Worm (Caenorhabditis elegans): ENCODE results near the gene srh-78.

Gene srh-78

DNA sequence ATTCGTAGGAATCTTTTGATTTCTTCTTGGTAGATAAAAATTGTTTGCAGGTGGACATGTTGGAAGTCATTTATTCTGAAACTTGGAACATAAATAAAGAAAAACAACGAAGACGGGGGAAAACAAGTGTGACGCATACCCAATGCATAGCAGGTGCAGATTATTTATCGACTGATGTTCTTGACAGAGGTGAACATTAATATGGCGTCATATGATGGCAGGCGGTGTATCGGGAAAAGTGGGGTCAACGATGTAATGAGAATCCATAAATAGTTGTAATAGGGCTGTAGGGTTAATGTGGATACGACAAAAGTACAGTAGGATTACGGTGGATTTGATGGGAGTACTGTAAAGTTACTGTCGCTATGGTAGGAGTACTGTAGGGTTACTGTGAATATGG, 23.3 kb downstream of the srh-78 start, which contains the start of gene txt-2:
Gene txt-2, minus strand, starts transcription at position 214 of the 400 bp plus-strand sequence.
- TF ChIP-seq tab-1 (GFP tag; IDR thresholded peaks at IDR 0.05) (no peak), ztf-29 (GFP tag; IDR thresholded peaks at IDR 0.05) (no peak), klf-2 (GFP tag; conservative IDR thresholded peaks at IDR 0.05) (no peak), ztf-23 (GFP tag; IDR thresholded peaks at IDR 0.05) (no peak), ref-1 (GFP tag; conservative IDR thresholded peaks at IDR 0.05) (no peak), med-1 (GFP tag; optimal IDR thresholded peaks at IDR 0.05; ENCODE audit: insufficient read depth) (no peak), cog-1 (tag; optimal IDR thresholded peaks at IDR 0.05) (no peak), T22C8.4 (GFP tag; IDR thresholded peaks at IDR 0.05) (no peak)

DNA sequence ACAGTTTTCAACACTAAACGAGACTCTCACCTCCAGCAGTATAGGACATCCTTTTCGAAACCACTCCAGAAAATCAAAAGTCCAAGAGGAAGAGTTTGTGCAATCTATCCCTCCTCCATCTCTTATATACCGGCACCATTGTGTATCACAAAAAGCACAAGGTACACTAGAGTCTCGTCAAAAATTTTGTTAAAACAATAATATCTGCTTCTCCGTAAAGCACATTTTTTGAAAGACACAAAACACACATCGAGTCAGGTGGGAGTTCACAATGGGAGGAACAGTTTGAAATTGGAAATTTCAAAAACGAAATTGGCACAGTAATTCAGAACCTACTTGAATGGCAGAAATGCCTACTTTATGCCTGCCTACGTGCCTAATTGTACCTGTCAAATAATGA, 25.6 kb downstream of the srh-78 start, which contains the start of gene R02C2.7:
Gene R02C2.7, minus strand, starts transcription at position 101 of the 400 bp plus-strand sequence.
- TF ChIP-seq klf-2 (GFP tag; conservative IDR thresholded peaks at IDR 0.05), result no peak
- no peak for TF ChIP-seq tab-1 (GFP tag; IDR thresholded peaks at IDR 0.05)

DNA sequence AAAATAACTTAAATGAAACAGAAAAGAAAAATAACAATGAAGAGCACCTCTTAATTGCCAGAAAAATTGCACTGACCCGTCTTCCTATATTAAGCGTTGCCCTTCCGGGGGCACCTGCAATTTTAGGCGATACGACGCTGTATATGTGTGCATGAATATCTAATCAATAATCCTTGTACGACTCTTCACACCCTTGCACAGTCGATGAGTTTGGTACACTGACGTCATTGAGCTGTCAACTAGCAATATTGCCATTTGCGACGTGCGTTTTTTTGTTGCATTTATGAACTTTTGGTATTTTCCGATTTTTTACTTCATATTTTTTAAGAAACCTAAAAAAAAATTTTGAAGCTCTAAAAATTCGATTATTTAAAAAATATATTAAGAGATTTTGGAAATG, 29.1 kb downstream of the srh-78 start, which contains the start of gene kin-34:
Gene kin-34, minus strand, starts transcription at position 101 of the 400 bp plus-strand sequence.
- TF ChIP-seq med-1 (GFP tag; optimal IDR thresholded peaks at IDR 0.05; ENCODE audit: insufficient read depth) (no peak), ztf-29 (GFP tag; IDR thresholded peaks at IDR 0.05) (no peak), cog-1 (tag; optimal IDR thresholded peaks at IDR 0.05) (no peak), ztf-23 (GFP tag; IDR thresholded peaks at IDR 0.05) (no peak), ref-1 (GFP tag; conservative IDR thresholded peaks at IDR 0.05) (no peak), flt-1 (GFP tag; IDR thresholded peaks at IDR 0.05) (no peak), T22C8.4 (GFP tag; IDR thresholded peaks at IDR 0.05) (no peak), klf-2 (GFP tag; conservative IDR thresholded peaks at IDR 0.05) (no peak), tab-1 (GFP tag; IDR thresholded peaks at IDR 0.05) (no peak)

DNA sequence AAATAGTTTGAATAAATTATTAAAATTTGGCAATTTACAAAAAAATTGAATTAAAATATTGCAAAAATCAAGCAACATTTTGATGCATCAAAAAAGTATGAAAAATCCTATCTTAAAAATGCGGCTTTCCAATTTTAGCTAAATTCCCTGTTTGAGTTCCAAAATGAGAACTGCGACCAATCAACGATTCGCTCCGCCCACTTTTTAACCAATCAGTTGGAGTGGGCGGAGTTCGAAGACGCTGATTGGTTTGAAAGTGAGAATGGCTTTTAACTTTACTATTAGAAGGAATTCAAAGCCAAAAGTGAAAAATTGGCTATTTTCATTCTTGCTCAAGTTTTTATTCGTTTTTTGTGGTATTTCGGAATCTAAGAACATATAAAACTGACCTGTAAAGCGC, 30.6 kb downstream of the srh-78 start:
- TF ChIP-seq flt-1 (GFP tag; IDR thresholded peaks at IDR 0.05) (no peak), med-1 (GFP tag; optimal IDR thresholded peaks at IDR 0.05; ENCODE audit: insufficient read depth) (no peak), tab-1 (GFP tag; IDR thresholded peaks at IDR 0.05) (no peak), T22C8.4 (GFP tag; IDR thresholded peaks at IDR 0.05) (no peak), ztf-29 (GFP tag; IDR thresholded peaks at IDR 0.05) (no peak), ref-1 (GFP tag; conservative IDR thresholded peaks at IDR 0.05) (no peak), klf-2 (GFP tag; conservative IDR thresholded peaks at IDR 0.05) (no peak), cog-1 (tag; optimal IDR thresholded peaks at IDR 0.05) (no peak), ztf-23 (GFP tag; IDR thresholded peaks at IDR 0.05) (no peak)

DNA sequence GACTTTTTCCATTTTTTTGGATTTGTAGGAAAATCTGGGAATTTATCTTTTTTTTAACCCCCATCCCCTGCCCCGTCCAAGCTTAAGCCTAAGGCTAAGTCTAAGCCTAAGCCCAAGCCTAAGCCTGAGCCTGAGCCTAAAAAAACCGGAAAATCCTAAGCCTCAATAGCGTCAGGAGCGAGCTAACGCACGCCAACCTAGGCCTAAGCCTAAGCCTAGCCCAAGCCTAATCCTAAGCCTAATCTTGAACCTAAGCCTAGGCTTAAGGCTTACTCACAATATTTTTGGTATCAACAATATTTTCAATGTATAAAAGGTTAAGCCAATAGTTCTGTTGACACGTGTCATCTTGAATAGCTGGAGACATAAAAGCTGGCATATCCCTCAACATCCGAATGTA, 31.7 kb downstream of the srh-78 start:
- no peak for TF ChIP-seq ztf-23 (GFP tag; IDR thresholded peaks at IDR 0.05)
- TF ChIP-seq med-1 (GFP tag; optimal IDR thresholded peaks at IDR 0.05; ENCODE audit: insufficient read depth), result no peak
- no peak for TF ChIP-seq ref-1 (GFP tag; conservative IDR thresholded peaks at IDR 0.05)
- no peak for TF ChIP-seq flt-1 (GFP tag; IDR thresholded peaks at IDR 0.05)
- TF ChIP-seq klf-2 (GFP tag; conservative IDR thresholded peaks at IDR 0.05), result no peak
- no peak for TF ChIP-seq ztf-29 (GFP tag; IDR thresholded peaks at IDR 0.05)
- TF ChIP-seq tab-1 (GFP tag; IDR thresholded peaks at IDR 0.05), result no peak

DNA sequence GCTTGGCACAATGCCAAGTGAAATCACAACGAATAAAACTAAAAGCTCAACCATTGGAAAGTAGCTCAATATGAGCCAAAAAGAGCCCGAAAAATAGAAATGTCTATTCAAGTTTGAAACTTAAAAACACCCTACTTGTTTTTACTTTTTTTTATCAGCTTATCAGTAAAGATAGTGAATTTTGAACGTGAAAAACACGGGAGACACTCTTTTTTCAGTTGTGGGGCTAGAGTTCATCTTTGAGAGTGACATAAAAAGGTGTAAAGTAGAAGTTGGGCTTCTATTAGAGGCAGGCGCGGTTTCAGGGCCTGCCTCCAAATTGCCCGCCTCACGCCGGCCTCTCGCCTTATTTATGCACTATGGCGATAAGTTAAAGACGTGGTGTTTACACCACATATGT, 34.7 kb downstream of the srh-78 start, which contains the start of gene oac-39:
Gene oac-39, minus strand, starts transcription at position 101 of the 400 bp plus-strand sequence.
- no peak for TF ChIP-seq med-1 (GFP tag; optimal IDR thresholded peaks at IDR 0.05; ENCODE audit: insufficient read depth)
- TF ChIP-seq flt-1 (GFP tag; IDR thresholded peaks at IDR 0.05), result no peak
- TF ChIP-seq ztf-29 (GFP tag; IDR thresholded peaks at IDR 0.05), result no peak
- TF ChIP-seq T22C8.4 (GFP tag; IDR thresholded peaks at IDR 0.05), result no peak
- TF ChIP-seq cog-1 (tag; optimal IDR thresholded peaks at IDR 0.05), result no peak
- TF ChIP-seq tab-1 (GFP tag; IDR thresholded peaks at IDR 0.05), result no peak
- no peak for TF ChIP-seq ztf-23 (GFP tag; IDR thresholded peaks at IDR 0.05)
- no peak for TF ChIP-seq klf-2 (GFP tag; conservative IDR thresholded peaks at IDR 0.05)
- no peak for TF ChIP-seq ref-1 (GFP tag; conservative IDR thresholded peaks at IDR 0.05)

DNA sequence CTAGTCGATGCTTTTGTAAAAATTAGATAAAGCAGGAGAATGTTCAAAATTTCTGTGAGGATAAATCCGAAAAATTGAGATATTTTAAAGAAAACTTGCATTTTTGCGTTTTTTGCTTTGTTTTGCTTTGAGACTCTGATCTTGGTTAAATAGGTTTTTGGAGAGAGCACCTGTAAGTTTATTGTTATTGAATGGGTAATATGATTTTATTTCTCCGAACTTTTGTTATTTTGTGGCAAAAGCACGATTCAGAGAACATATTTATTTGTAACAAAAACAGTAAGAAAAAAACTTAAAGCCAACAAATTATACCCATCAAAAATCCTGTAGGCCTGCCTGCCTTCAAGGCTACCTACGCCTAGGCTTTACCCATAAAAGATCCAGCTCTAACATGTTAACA, 37.6 kb downstream of the srh-78 start, which contains the start of gene str-121:
Gene str-121, minus strand, starts transcription at position 101 of the 400 bp plus-strand sequence.
- TF ChIP-seq med-1 (GFP tag; optimal IDR thresholded peaks at IDR 0.05; ENCODE audit: insufficient read depth) (no peak), ztf-23 (GFP tag; IDR thresholded peaks at IDR 0.05) (no peak), ztf-29 (GFP tag; IDR thresholded peaks at IDR 0.05) (no peak), ref-1 (GFP tag; conservative IDR thresholded peaks at IDR 0.05) (no peak), klf-2 (GFP tag; conservative IDR thresholded peaks at IDR 0.05) (no peak), tab-1 (GFP tag; IDR thresholded peaks at IDR 0.05) (no peak), T22C8.4 (GFP tag; IDR thresholded peaks at IDR 0.05) (no peak)

DNA sequence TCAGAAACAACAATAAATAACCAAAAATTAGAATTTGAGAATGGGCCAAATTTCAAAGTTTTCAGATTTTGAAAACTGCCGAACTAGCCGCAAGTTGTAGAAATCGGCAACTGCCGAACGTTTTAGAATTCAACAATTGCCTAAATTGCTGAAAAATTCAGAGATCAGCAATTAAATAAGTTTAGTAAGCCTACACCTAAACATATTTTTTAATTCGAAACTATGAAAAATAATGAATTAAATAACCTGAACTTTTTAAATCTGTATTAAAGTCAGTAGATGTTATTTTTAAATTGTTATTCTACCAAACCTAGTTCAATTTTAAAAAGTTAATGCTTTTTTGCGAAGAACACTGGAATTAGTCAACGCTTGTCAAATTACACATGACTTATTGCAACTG, 41.8 kb downstream of the srh-78 start, which contains the start of gene nhr-204:
Gene nhr-204, minus strand, starts transcription at position 101 of the 400 bp plus-strand sequence.
- TF ChIP-seq cog-1 (tag; optimal IDR thresholded peaks at IDR 0.05), result no peak
- no peak for TF ChIP-seq flt-1 (GFP tag; IDR thresholded peaks at IDR 0.05)
- no peak for TF ChIP-seq T22C8.4 (GFP tag; IDR thresholded peaks at IDR 0.05)
- TF ChIP-seq tab-1 (GFP tag; IDR thresholded peaks at IDR 0.05), result no peak
- TF ChIP-seq klf-2 (GFP tag; conservative IDR thresholded peaks at IDR 0.05), result no peak
- no peak for TF ChIP-seq ztf-23 (GFP tag; IDR thresholded peaks at IDR 0.05)
- TF ChIP-seq ztf-29 (GFP tag; IDR thresholded peaks at IDR 0.05), result no peak
- no peak for TF ChIP-seq med-1 (GFP tag; optimal IDR thresholded peaks at IDR 0.05; ENCODE audit: insufficient read depth)
- no peak for TF ChIP-seq ref-1 (GFP tag; conservative IDR thresholded peaks at IDR 0.05)

DNA sequence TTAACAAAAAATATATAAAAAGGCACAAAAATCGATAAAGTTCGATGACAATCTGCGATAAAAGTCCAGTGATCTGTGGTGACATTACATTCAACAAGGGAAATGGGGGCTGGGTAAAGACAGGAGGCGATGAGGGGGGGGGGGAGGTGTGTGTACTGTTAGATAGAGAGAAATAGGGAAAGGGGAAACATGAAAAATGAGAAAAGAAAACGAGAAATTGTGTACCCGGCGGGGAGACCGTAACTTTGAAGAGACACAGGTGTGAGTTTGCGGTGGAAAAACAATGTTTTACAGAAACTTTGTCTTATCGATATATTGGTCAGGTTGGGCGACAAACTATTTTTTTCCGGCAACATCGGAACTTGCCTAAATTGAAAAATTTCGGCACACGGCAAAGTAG, 43.4 kb downstream of the srh-78 start:
- TF ChIP-seq T22C8.4 (GFP tag; IDR thresholded peaks at IDR 0.05) (no peak), ref-1 (GFP tag; conservative IDR thresholded peaks at IDR 0.05) (no peak), cog-1 (tag; optimal IDR thresholded peaks at IDR 0.05) (no peak), ztf-29 (GFP tag; IDR thresholded peaks at IDR 0.05) (no peak), ztf-23 (GFP tag; IDR thresholded peaks at IDR 0.05) (no peak), flt-1 (GFP tag; IDR thresholded peaks at IDR 0.05) (no peak)
